Fruit fly (Drosophila melanogaster) whole organism, embryonic: ENCODE measurements around the gene CG14695.

ENCODE experiments used
- Adf1 ChIP-seq: fragments of 200-800 bp; sonication (Bioruptor generic); IDR thresholded peaks from 2 replicates; pipeline ENCODE4 v1.3.6; 2022; ENCODE audit warnings: missing biosample characterization, missing genetic modification characterization
- CG13424 ChIP-seq: fragments of 200-800 bp; sonication (Bioruptor generic); optimal IDR thresholded peaks from 2 replicates; lab custom pipeline; 2019; ENCODE audit warnings: missing biosample characterization, mild to moderate bottlenecking, missing genetic modification characterization, moderate library complexity
- CG13624 ChIP-seq: fragments of 200-800 bp; sonication (Bioruptor generic); optimal IDR thresholded peaks from 2 replicates; lab custom pipeline; 2016; ENCODE audit warnings: missing biosample characterization, missing genetic modification characterization
- CG13775 ChIP-seq: fragments of 200-800 bp; sonication (Bioruptor generic); optimal IDR thresholded peaks from 3 replicates; lab custom pipeline; 2017; ENCODE audit warnings: missing biosample characterization, mild to moderate bottlenecking, missing genetic modification characterization
- CG14860 ChIP-seq: fragments of 200-800 bp; sonication (Bioruptor generic); IDR thresholded peaks from 3 replicates; pipeline ENCODE4 v1.3.6; 2022; ENCODE audit warnings: missing biosample characterization, missing genetic modification characterization; ENCODE audit not compliant: partially characterized antibody
- CG15269 ChIP-seq: fragments of 200-800 bp; sonication (Bioruptor generic); optimal IDR thresholded peaks from 2 replicates; lab custom pipeline; 2018; ENCODE audit warnings: missing biosample characterization, mild to moderate bottlenecking, missing genetic modification characterization, moderate library complexity
- CG15514 ChIP-seq: fragments of 200-800 bp; sonication (Bioruptor generic); optimal IDR thresholded peaks from 3 replicates; lab custom pipeline; 2017; ENCODE audit warnings: missing biosample characterization, missing genetic modification characterization, mild to moderate bottlenecking, moderate library complexity, missing genetic modification reagents
- CG1603 ChIP-seq: fragments of 200-800 bp; sonication (Bioruptor generic); optimal IDR thresholded peaks from 2 replicates; lab custom pipeline; 2019; ENCODE audit warnings: missing biosample characterization, mild to moderate bottlenecking, missing genetic modification characterization, moderate library complexity
- CG17361 ChIP-seq: fragments of 200-800 bp; sonication (Bioruptor generic); IDR thresholded peaks from 3 replicates; pipeline ENCODE4 v1.3.6; 2022; ENCODE audit warnings: missing biosample characterization, missing genetic modification characterization
- CG18619 ChIP-seq: fragments of 200-800 bp; sonication (Bioruptor generic); optimal IDR thresholded peaks from 3 replicates; lab custom pipeline; 2017; ENCODE audit warnings: missing biosample characterization, mild to moderate bottlenecking, missing genetic modification characterization
- CG2116 ChIP-seq: fragments of 200-800 bp; sonication (Bioruptor generic); optimal IDR thresholded peaks from 3 replicates; lab custom pipeline; 2018; ENCODE audit warnings: missing biosample characterization, mild to moderate bottlenecking, missing genetic modification characterization
- CG32532 ChIP-seq: fragments of 200-800 bp; sonication (Bioruptor generic); IDR thresholded peaks from 2 replicates; pipeline ENCODE4 v1.3.6; 2022; ENCODE audit warnings: missing biosample characterization, missing genetic modification characterization
- CG33213 ChIP-seq: fragments of 200-800 bp; sonication (Bioruptor generic); optimal IDR thresholded peaks from 3 replicates; lab custom pipeline; 2016; ENCODE audit warnings: missing biosample characterization, missing genetic modification characterization
- CG6272 ChIP-seq: fragments of 200-800 bp; sonication (Bioruptor generic); IDR thresholded peaks from 2 replicates; pipeline ENCODE4 v1.3.6; 2022; ENCODE audit warnings: missing biosample characterization, missing genetic modification characterization
- CG8089 ChIP-seq: fragments of 200-800 bp; sonication (Bioruptor generic); optimal IDR thresholded peaks from 3 replicates; lab custom pipeline; 2016; ENCODE audit warnings: missing biosample characterization, missing genetic modification characterization
- CTCF ChIP-seq: fragments of 200-800 bp; sonication (Bioruptor generic); optimal IDR thresholded peaks from 2 replicates; lab custom pipeline; 2017; ENCODE audit warnings: missing biosample characterization, mild to moderate bottlenecking, missing genetic modification characterization, moderate library complexity
- CoRest ChIP-seq: fragments of 200-800 bp; sonication (Bioruptor generic); optimal IDR thresholded peaks from 3 replicates; lab custom pipeline; 2018; ENCODE audit warnings: missing biosample characterization, mild to moderate bottlenecking, missing genetic modification characterization, moderate library complexity
- Dip2 ChIP-seq: fragments of 200-800 bp; sonication (Bioruptor generic); IDR thresholded peaks from 2 replicates; pipeline ENCODE4 v1.3.6; 2022; ENCODE audit warnings: missing biosample characterization, missing genetic modification characterization
- E2f2 ChIP-seq: fragments of 200-800 bp; sonication (Bioruptor generic); IDR thresholded peaks from 2 replicates; pipeline ENCODE4 v1.3.6; 2022; ENCODE audit warnings: missing biosample characterization, missing genetic modification characterization
- Ets97D ChIP-seq: fragments of 200-800 bp; sonication (Bioruptor generic); optimal IDR thresholded peaks from 3 replicates; lab custom pipeline; 2016; ENCODE audit warnings: missing biosample characterization, missing genetic modification characterization
- Fer2 ChIP-seq: fragments of 200-800 bp; sonication (Bioruptor generic); optimal IDR thresholded peaks from 2 replicates; lab custom pipeline; 2018; ENCODE audit warnings: missing biosample characterization, mild to moderate bottlenecking, missing genetic modification characterization, moderate library complexity
- HLH4C ChIP-seq: fragments of 200-800 bp; sonication (Bioruptor generic); IDR thresholded peaks from 3 replicates; pipeline ENCODE4 v1.3.6; 2022; ENCODE audit warnings: missing biosample characterization, missing genetic modification characterization; ENCODE audit not compliant: partially characterized antibody
- Hmr ChIP-seq: fragments of 200-800 bp; sonication (Bioruptor generic); optimal IDR thresholded peaks from 3 replicates; lab custom pipeline; 2017; ENCODE audit warnings: mild to moderate bottlenecking, missing biosample characterization, missing genetic modification reagents, missing genetic modification characterization
- Hr3 ChIP-seq: fragments of 200-800 bp; sonication (Bioruptor generic); optimal IDR thresholded peaks from 3 replicates; lab custom pipeline; 2016; ENCODE audit warnings: missing biosample characterization, missing genetic modification characterization
- Lhr ChIP-seq: fragments of 200-800 bp; sonication (Bioruptor generic); optimal IDR thresholded peaks from 3 replicates; lab custom pipeline; 2017; ENCODE audit warnings: mild to moderate bottlenecking, missing biosample characterization, missing genetic modification reagents, missing genetic modification characterization
- NFAT ChIP-seq: fragments of 200-800 bp; sonication (Bioruptor generic); IDR thresholded peaks from 2 replicates; pipeline ENCODE4 v1.3.6; 2022; ENCODE audit warnings: missing biosample characterization, missing genetic modification characterization
- Neu2 ChIP-seq: fragments of 200-800 bp; sonication (Bioruptor generic); optimal IDR thresholded peaks from 3 replicates; lab custom pipeline; 2016; ENCODE audit warnings: missing biosample characterization, missing genetic modification characterization, borderline replicate concordance
- Rfx ChIP-seq: fragments of 200-800 bp; sonication (Bioruptor generic); IDR thresholded peaks from 2 replicates; pipeline ENCODE4 v1.3.6; 2022; ENCODE audit warnings: missing biosample characterization, missing genetic modification characterization
- Sin3A ChIP-seq: fragments of >200 bp; optimal IDR thresholded peaks from 2 replicates; lab custom pipeline; 2018
- Spps ChIP-seq: fragments of 200-800 bp; sonication (Bioruptor generic); optimal IDR thresholded peaks from 2 replicates; lab custom pipeline; 2018; ENCODE audit warnings: missing biosample characterization, mild to moderate bottlenecking, missing genetic modification characterization
- al ChIP-seq: fragments of 200-800 bp; sonication (Bioruptor generic); IDR thresholded peaks from 2 replicates; pipeline ENCODE4 v1.3.6; 2022; ENCODE audit warnings: missing biosample characterization, missing genetic modification characterization
- ash1 ChIP-seq: fragments of 200-800 bp; sonication (Bioruptor generic); optimal IDR thresholded peaks from 2 replicates; lab custom pipeline; 2018; ENCODE audit warnings: missing biosample characterization, mild to moderate bottlenecking, missing genetic modification characterization
- bsh ChIP-seq, 2 experiments: fragments of 200-800 bp; sonication (Bioruptor generic); optimal IDR thresholded peaks; 2 replicates each; lab custom pipeline; 2017 to 2018; ENCODE audit warnings: mild to moderate bottlenecking in 2 of 2, missing biosample characterization in 2 of 2, missing genetic modification characterization in 2 of 2, moderate library complexity in 1 of 2
- disco-r ChIP-seq: fragments of 200-800 bp; sonication (Bioruptor generic); optimal IDR thresholded peaks from 2 replicates; lab custom pipeline; 2016; ENCODE audit warnings: missing biosample characterization, missing genetic modification characterization
- gfzf ChIP-seq: fragments of 200-800 bp; sonication (Bioruptor generic); optimal IDR thresholded peaks from 2 replicates; lab custom pipeline; 2016; ENCODE audit warnings: missing biosample characterization, mild to moderate bottlenecking, missing genetic modification characterization, moderate library complexity
- her ChIP-seq: fragments of 200-800 bp; sonication (Bioruptor generic); optimal IDR thresholded peaks from 2 replicates; lab custom pipeline; 2016; ENCODE audit warnings: missing biosample characterization, missing genetic modification characterization
- luna ChIP-seq: fragments of 200-800 bp; sonication (Bioruptor generic); optimal IDR thresholded peaks from 2 replicates; lab custom pipeline; 2016; ENCODE audit warnings: missing biosample characterization, missing genetic modification characterization
- nerfin-2 ChIP-seq: fragments of 200-800 bp; sonication (Bioruptor generic); IDR thresholded peaks from 2 replicates; pipeline ENCODE4 v1.3.6; 2022; ENCODE audit warnings: missing biosample characterization, missing genetic modification characterization; ENCODE audit not compliant: partially characterized antibody
- pan ChIP-seq, 4 experiments: fragments of >200 bp in 3 of 4; fragments of 200-800 bp in 1 of 4; sonication (Bioruptor generic) in 1 of 4; optimal IDR thresholded peaks in 3 of 4; IDR thresholded peaks in 1 of 4; 2 replicates each; pipeline versions ENCODE4 v1.3.6 to Lab custom; 2017 to 2022; ENCODE audit warnings: missing biosample characterization in 2 of 4, missing genetic modification characterization in 2 of 4, mixed read lengths in 1 of 4
- pho ChIP-seq: fragments of 200-800 bp; sonication (Bioruptor generic); optimal IDR thresholded peaks from 2 replicates; lab custom pipeline; 2016; ENCODE audit warnings: missing biosample characterization, missing genetic modification characterization
- ro ChIP-seq: fragments of 200-800 bp; sonication (Bioruptor generic); IDR thresholded peaks from 2 replicates; pipeline ENCODE4 v1.3.6; 2022; ENCODE audit warnings: missing biosample characterization, missing genetic modification characterization
- row ChIP-seq: fragments of 200-800 bp; sonication (Bioruptor generic); IDR thresholded peaks from 3 replicates; pipeline ENCODE4 v1.3.6; 2022; ENCODE audit warnings: missing biosample characterization, missing genetic modification characterization
- sens ChIP-seq: fragments of 200-800 bp; sonication (Bioruptor generic); peaks from one replicate; lab custom pipeline; 2016; ENCODE audit warnings: missing biosample characterization, missing genetic modification characterization
- ssp ChIP-seq: fragments of 200-800 bp; sonication (Bioruptor generic); IDR thresholded peaks from 2 replicates; pipeline ENCODE4 v1.3.6; 2022; ENCODE audit warnings: missing biosample characterization, missing genetic modification characterization
- sug ChIP-seq: fragments of 200-800 bp; optimal IDR thresholded peaks from 2 replicates; lab custom pipeline; 2019; ENCODE audit warnings: missing biosample characterization, mild to moderate bottlenecking, missing genetic modification characterization, moderate library complexity
- trem ChIP-seq: fragments of 200-800 bp; optimal IDR thresholded peaks from 3 replicates; lab custom pipeline; 2019; ENCODE audit warnings: missing biosample characterization, mild to moderate bottlenecking, missing genetic modification characterization, moderate library complexity
- ttk ChIP-seq: fragments of 200-800 bp; sonication (Bioruptor generic); IDR thresholded peaks from 2 replicates; pipeline ENCODE4 v2.1.2; 2022; ENCODE audit warnings: missing biosample characterization, missing genetic modification characterization
- unc-4 ChIP-seq: fragments of 200-800 bp; sonication (Bioruptor generic); IDR thresholded peaks from 2 replicates; pipeline ENCODE4 v1.3.6; 2022; ENCODE audit warnings: missing biosample characterization, missing genetic modification characterization; ENCODE audit not compliant: partially characterized antibody
- unpg ChIP-seq: fragments of 200-800 bp; sonication (Bioruptor generic); optimal IDR thresholded peaks from 3 replicates; lab custom pipeline; 2018; ENCODE audit warnings: missing biosample characterization, mild to moderate bottlenecking, missing genetic modification characterization, moderate library complexity

The CG14695 gene

dm6 chr3R:10881824-10882559 is 2.9 kb upstream of the CG14695 start, which contains the start of gene Tpc1 (continued):
- no peak for TF ChIP-seq nerfin-2
- TF ChIP-seq CTCF (GFP tag; lab: Kevin White, UChicago) = no peak
- TF ChIP-seq CG32532 (GFP tag; lab: Robert Waterston, UW) = peak; percentile 46; the same call in 1 of the 2 replicates
- TF ChIP-seq pho (GFP tag; lab: Kevin White, UChicago) = peak; percentile 55
- TF ChIP-seq CG33213 (GFP tag; lab: Kevin White, UChicago) = peak; percentile 28
- TF ChIP-seq Hr3 (GFP tag; lab: Kevin White, UChicago) = peak; percentile 23
- no peak for TF ChIP-seq ttk (GFP tag; lab: Robert Waterston, UW)
- TF ChIP-seq Lhr (GFP tag; lab: Kevin White, UChicago) = peak; percentile 21
- TF ChIP-seq her (GFP tag; lab: Kevin White, UChicago) = no peak
- peak; percentile 62 for TF ChIP-seq CoRest (tag; lab: Kevin White, UChicago)
- peak; percentile 91 for TF ChIP-seq sens
- TF ChIP-seq trem (tag; lab: Kevin White, UChicago) = peak; percentile 67
- no peak for TF ChIP-seq al (GFP tag; lab: Robert Waterston, UW)
- peak; percentile 68; the same call in 2 of the 3 replicates for TF ChIP-seq CG14860 (GFP tag; lab: Robert Waterston, UW)
- TF ChIP-seq CG13775 (GFP tag; lab: Kevin White, UChicago) = peak; percentile 60
- peak; percentile 61 for TF ChIP-seq disco-r
- peak; percentile 46; the same call in 1 of the 2 replicates for TF ChIP-seq Adf1 (GFP tag; lab: Robert Waterston, UW)
- no peak for TF ChIP-seq CG8089 (GFP tag; lab: Kevin White, UChicago)
- peak; percentile 44; the same call in 2 of the 3 replicates for TF ChIP-seq CG17361 (GFP tag; lab: Robert Waterston, UW)
- peak; percentile 35 for TF ChIP-seq gfzf (GFP tag; lab: Kevin White, UChicago)
- TF ChIP-seq Ets97D = peak; percentile 51
- TF ChIP-seq Hmr (GFP tag; lab: Kevin White, UChicago) = peak; percentile 17
- no peak for TF ChIP-seq ash1 (GFP tag; lab: Kevin White, UChicago)
- peak; percentile 48 for TF ChIP-seq luna (GFP tag; lab: Kevin White, UChicago)
- peak; percentile 25 for TF ChIP-seq CG18619 (GFP tag; lab: Kevin White, UChicago)
- peak; percentile 16 for TF ChIP-seq CG1603 (tag; lab: Kevin White, UChicago)
- peak; percentile 94 for TF ChIP-seq E2f2 (GFP tag; lab: Robert Waterston, UW)
- peak; percentile 93 for TF ChIP-seq row (GFP tag; lab: Robert Waterston, UW)
- TF ChIP-seq CG15514 (GFP tag; lab: Kevin White, UChicago) = peak; percentile 58
- no peak for TF ChIP-seq pan (optimal IDR thresholded peaks at IDR 0.05; lab: Kevin White, UChicago)
- TF ChIP-seq pan (GFP tag; optimal IDR thresholded peaks at IDR 0.05 in 1 of 2, IDR thresholded peaks at IDR 0.05 in 1 of 2) = peak in 1 of 2 experiments; percentile 26
- TF ChIP-seq ro (GFP tag; lab: Robert Waterston, UW) = no peak
- peak; percentile 19 for TF ChIP-seq unpg
- TF ChIP-seq sug = peak; percentile 65
- TF ChIP-seq Spps (tag; lab: Kevin White, UChicago) = no peak
- TF ChIP-seq Dip2 (GFP tag; lab: Robert Waterston, UW) = no peak
- TF ChIP-seq CG13624 (GFP tag; lab: Kevin White, UChicago) = peak; percentile 81
- TF ChIP-seq HLH4C (GFP tag; lab: Robert Waterston, UW) = peak; percentile 77
- TF ChIP-seq CG15269 (tag; lab: Kevin White, UChicago) = peak; percentile 2
- TF ChIP-seq CG6272 (GFP tag; lab: Robert Waterston, UW) = peak; percentile 56; the same call in 1 of the 2 replicates
- TF ChIP-seq NFAT (GFP tag; lab: Robert Waterston, UW) = peak; percentile 20; the same call in 1 of the 2 replicates
- peak; percentile 76 for TF ChIP-seq CG2116 (GFP tag; lab: Kevin White, UChicago)
- TF ChIP-seq bsh (GFP tag; optimal IDR thresholded peaks at IDR 0.05; lab: Kevin White, UChicago) = peak in 1 of 2 experiments; percentile 12
- peak; percentile 94 for TF ChIP-seq unc-4
- TF ChIP-seq Sin3A = peak; percentile 79
- TF ChIP-seq CG13424 (tag; lab: Kevin White, UChicago) = peak; percentile 41
- TF ChIP-seq Neu2 (GFP tag; lab: Kevin White, UChicago) = no peak
- peak; percentile 51 for TF ChIP-seq Rfx (GFP tag; lab: Robert Waterston, UW)
- TF ChIP-seq Fer2 (tag; lab: Kevin White, UChicago) = no peak
- no peak for TF ChIP-seq ssp
